Worm (Caenorhabditis elegans) whole organism, mixed stage, embryonic: ENCODE measurements around the gene cyp-33C4.

Source experiments
- M03D4.4 ChIP-seq: sonication (generic microtip); optimal IDR thresholded peaks from 2 replicates; lab custom pipeline; 2017; ENCODE audit warnings: mild to moderate bottlenecking, missing genetic modification characterization, missing compliant biosample characterization
- ceh-83 ChIP-seq: fragments of 200-800 bp; sonication (Bioruptor generic); optimal IDR thresholded peaks from 2 replicates; lab custom pipeline; 2018; ENCODE audit warnings: mild to moderate bottlenecking, missing genetic modification characterization, missing compliant biosample characterization
- ces-1 ChIP-seq: fragments of 150-350 bp; optimal IDR thresholded peaks from 2 replicates; lab custom pipeline; 2014; ENCODE audit warnings: missing biosample characterization, missing genetic modification reagents, missing genetic modification characterization
- flh-1 ChIP-seq: fragments of 200-800 bp; sonication (Bioruptor generic); optimal IDR thresholded peaks from 2 replicates; lab custom pipeline; 2018; ENCODE audit warnings: mild to moderate bottlenecking, missing genetic modification characterization, moderate library complexity, missing compliant biosample characterization
- ham-2 ChIP-seq: fragments of 200-800 bp; sonication (Bioruptor generic); optimal IDR thresholded peaks from 2 replicates; lab custom pipeline; 2018; ENCODE audit warnings: mild to moderate bottlenecking, missing genetic modification characterization, missing compliant biosample characterization
- mab-5 ChIP-seq: fragments of 150-350 bp; optimal IDR thresholded peaks from 2 replicates; lab custom pipeline; 2014; ENCODE audit warnings: missing biosample characterization, missing genetic modification characterization
- mep-1 ChIP-seq: fragments of 150-350 bp; optimal IDR thresholded peaks from 2 replicates; lab custom pipeline; 2017; ENCODE audit warnings: missing biosample characterization, missing genetic modification reagents, missing genetic modification characterization, inconsistent platforms
- nhr-2 ChIP-seq: fragments of 150-350 bp; optimal IDR thresholded peaks from 2 replicates; lab custom pipeline; 2014; ENCODE audit warnings: missing biosample characterization, missing genetic modification characterization
- nhr-237 ChIP-seq: fragments of 150-350 bp; optimal IDR thresholded peaks from 2 replicates; lab custom pipeline; 2014; ENCODE audit warnings: missing biosample characterization, missing genetic modification characterization
- nhr-28 ChIP-seq: fragments of 150-350 bp; optimal IDR thresholded peaks from 2 replicates; lab custom pipeline; 2014; ENCODE audit warnings: missing biosample characterization, missing genetic modification characterization
- snpc-4 ChIP-seq: fragments of 150-350 bp; optimal IDR thresholded peaks from 2 replicates; lab custom pipeline; 2014; ENCODE audit warnings: missing biosample characterization, missing genetic modification characterization
- sptf-1 ChIP-seq: sonication (generic microtip); optimal IDR thresholded peaks from 2 replicates; lab custom pipeline; 2017; ENCODE audit warnings: mild to moderate bottlenecking, missing genetic modification characterization, moderate library complexity, missing compliant biosample characterization
- unc-39 ChIP-seq: fragments of 150-350 bp; optimal IDR thresholded peaks from 2 replicates; lab custom pipeline; 2014; ENCODE audit warnings: missing biosample characterization, missing genetic modification characterization
- ztf-11 ChIP-seq: fragments of 150-350 bp; optimal IDR thresholded peaks from 2 replicates; lab custom pipeline; 2014; ENCODE audit warnings: missing biosample characterization, missing genetic modification characterization

DNA sequence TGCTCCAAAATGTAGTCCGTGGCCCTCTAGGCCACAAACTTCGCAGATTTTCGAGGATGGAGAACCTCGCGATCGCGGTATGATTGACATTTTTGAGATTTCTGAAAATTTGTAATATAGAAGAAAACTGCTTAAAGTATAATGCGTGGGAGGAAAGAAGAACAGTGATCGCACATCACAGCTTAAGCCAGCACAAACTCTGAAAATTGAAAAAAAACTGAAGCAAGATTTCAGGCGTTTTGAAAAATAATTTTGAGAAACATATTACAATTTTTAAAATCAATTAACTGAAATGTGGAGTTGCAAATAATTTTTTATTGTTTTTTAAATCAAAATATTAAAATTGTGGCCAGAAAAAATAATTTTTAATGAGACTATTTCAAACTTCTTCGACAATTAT is 31.0 kb downstream of the cyp-33C4 start, which contains the start of gene nhr-275:
- TF ChIP-seq unc-39 (no peak), M03D4.4 (tag; lab: Kevin White, UChicago) (no peak), nhr-28 (no peak), flh-1 (GFP tag; lab: Kevin White, UChicago) (no peak), ztf-11 (tag; lab: Kevin White, UChicago) (no peak), ham-2 (GFP tag; lab: Kevin White, UChicago) (no peak), nhr-237 (tag; lab: Kevin White, UChicago) (no peak), mab-5 (no peak), nhr-2 (tag; lab: Kevin White, UChicago) (no peak), snpc-4 (tag; lab: Kevin White, UChicago) (no peak), ceh-83 (GFP tag; lab: Kevin White, UChicago) (no peak), mep-1 (tag; lab: Kevin White, UChicago) (no peak), sptf-1 (tag; lab: Kevin White, UChicago) (no peak), ces-1 (GFP tag; lab: Kevin White, UChicago) (no peak)
